Fruit fly (Drosophila melanogaster) whole organism, embryonic: ENCODE results near the gene Or85a.

Experiments used
- Atf3 ChIP-seq: fragments of 200-800 bp; sonication (Bioruptor generic); optimal IDR thresholded peaks from 3 replicates; lab custom pipeline; 2016; ENCODE audit warnings: missing biosample characterization, missing genetic modification characterization
- Atf6 ChIP-seq: fragments of 200-800 bp; sonication (Bioruptor generic); IDR thresholded peaks from 2 replicates; pipeline ENCODE4 v1.3.6; 2022; ENCODE audit warnings: missing biosample characterization, missing genetic modification characterization
- BtbVII ChIP-seq: fragments of 200-800 bp; sonication (Bioruptor generic); optimal IDR thresholded peaks from 3 replicates; lab custom pipeline; 2017; ENCODE audit warnings: missing biosample characterization, mild to moderate bottlenecking, missing genetic modification characterization
- CG10462 ChIP-seq: fragments of 200-800 bp; sonication (Bioruptor generic); optimal IDR thresholded peaks from 2 replicates; lab custom pipeline; 2016; ENCODE audit warnings: missing biosample characterization, missing genetic modification characterization
- CG10543 ChIP-seq: fragments of 200-800 bp; sonication (Bioruptor generic); optimal IDR thresholded peaks from 3 replicates; lab custom pipeline; 2017; ENCODE audit warnings: missing biosample characterization, mild to moderate bottlenecking, missing genetic modification characterization, moderate library complexity
- CG11085 ChIP-seq: fragments of 200-800 bp; sonication (Bioruptor generic); IDR thresholded peaks from 2 replicates; pipeline ENCODE4 v1.3.6; 2022; ENCODE audit warnings: missing biosample characterization, missing genetic modification characterization
- CG11504 ChIP-seq: fragments of 200-800 bp; sonication (Bioruptor generic); optimal IDR thresholded peaks from 3 replicates; lab custom pipeline; 2019; ENCODE audit warnings: missing biosample characterization, mild to moderate bottlenecking, missing genetic modification characterization, moderate library complexity
- CG12104 ChIP-seq: fragments of 200-800 bp; sonication (Bioruptor generic); optimal IDR thresholded peaks from 3 replicates; lab custom pipeline; 2016; ENCODE audit warnings: missing biosample characterization, missing genetic modification characterization
- CG13894 ChIP-seq: fragments of 200-800 bp; sonication (Bioruptor generic); optimal IDR thresholded peaks from 3 replicates; lab custom pipeline; 2018; ENCODE audit warnings: missing biosample characterization, mild to moderate bottlenecking, missing genetic modification characterization, moderate library complexity
- CG15514 ChIP-seq: fragments of 200-800 bp; sonication (Bioruptor generic); optimal IDR thresholded peaks from 3 replicates; lab custom pipeline; 2017; ENCODE audit warnings: missing biosample characterization, missing genetic modification characterization, mild to moderate bottlenecking, moderate library complexity, missing genetic modification reagents
- CG18599 ChIP-seq: fragments of 200-800 bp; sonication (Bioruptor generic); optimal IDR thresholded peaks from 3 replicates; lab custom pipeline; 2017; ENCODE audit warnings: missing biosample characterization, missing genetic modification characterization, mild to moderate bottlenecking, moderate library complexity, missing genetic modification reagents
- CG18619 ChIP-seq: fragments of 200-800 bp; sonication (Bioruptor generic); optimal IDR thresholded peaks from 3 replicates; lab custom pipeline; 2017; ENCODE audit warnings: missing biosample characterization, mild to moderate bottlenecking, missing genetic modification characterization
- CG30020 ChIP-seq: fragments of 200-800 bp; optimal IDR thresholded peaks from 2 replicates; lab custom pipeline; 2019; ENCODE audit warnings: missing biosample characterization, mild to moderate bottlenecking, missing genetic modification characterization, moderate library complexity
- CG4617 ChIP-seq: fragments of 200-800 bp; sonication (Bioruptor generic); optimal IDR thresholded peaks from 3 replicates; lab custom pipeline; 2016; ENCODE audit warnings: missing biosample characterization, missing genetic modification characterization, borderline replicate concordance
- CG6683 ChIP-seq: fragments of 200-800 bp; sonication (Bioruptor generic); optimal IDR thresholded peaks from 2 replicates; lab custom pipeline; 2017; ENCODE audit warnings: missing biosample characterization, mild to moderate bottlenecking, missing genetic modification characterization, missing genetic modification reagents
- CG6813 ChIP-seq: fragments of 200-800 bp; sonication (Bioruptor generic); optimal IDR thresholded peaks from 2 replicates; lab custom pipeline; 2017; ENCODE audit warnings: missing biosample characterization, missing genetic modification characterization, mild to moderate bottlenecking, moderate library complexity, missing genetic modification reagents
- Dref ChIP-seq: fragments of 200-800 bp; sonication (Bioruptor generic); IDR thresholded peaks from 2 replicates; pipeline ENCODE4 v1.3.6; 2022; ENCODE audit warnings: missing biosample characterization, missing genetic modification characterization
- E2f2 ChIP-seq: fragments of 200-800 bp; sonication (Bioruptor generic); IDR thresholded peaks from 2 replicates; pipeline ENCODE4 v1.3.6; 2022; ENCODE audit warnings: missing biosample characterization, missing genetic modification characterization
- Eip74EF ChIP-seq, 2 experiments: fragments of 200-800 bp in 1 of 2; fragments of >200 bp in 1 of 2; sonication (Bioruptor generic) in 1 of 2; optimal IDR thresholded peaks; 2 replicates each; lab custom pipeline; 2017 to 2019; ENCODE audit warnings: missing biosample characterization in 2 of 2, missing genetic modification characterization in 2 of 2, mild to moderate bottlenecking in 1 of 2, moderate library complexity in 1 of 2
- Ets65A ChIP-seq: fragments of 200-800 bp; sonication (Bioruptor generic); peaks from one replicate; lab custom pipeline; 2016; ENCODE audit warnings: missing biosample characterization, missing genetic modification characterization
- Max ChIP-seq: fragments of 200-800 bp; sonication (Bioruptor generic); optimal IDR thresholded peaks from 2 replicates; lab custom pipeline; 2016; ENCODE audit warnings: missing biosample characterization, mild to moderate bottlenecking, missing genetic modification characterization
- Med ChIP-seq: fragments of 200-800 bp; sonication (Bioruptor generic); peaks from one replicate; lab custom pipeline; 2016; ENCODE audit warnings: missing biosample characterization, missing genetic modification characterization, mild to moderate bottlenecking, inconsistent platforms, moderate library complexity
- NfI ChIP-seq: fragments of 200-800 bp; sonication (Bioruptor generic); optimal IDR thresholded peaks from 3 replicates; lab custom pipeline; 2018; ENCODE audit warnings: missing biosample characterization, mild to moderate bottlenecking, missing genetic modification characterization, moderate library complexity
- Rfx ChIP-seq: fragments of 200-800 bp; sonication (Bioruptor generic); IDR thresholded peaks from 2 replicates; pipeline ENCODE4 v1.3.6; 2022; ENCODE audit warnings: missing biosample characterization, missing genetic modification characterization
- Ssrp ChIP-seq: fragments of 200-800 bp; sonication (Bioruptor generic); optimal IDR thresholded peaks from 2 replicates; lab custom pipeline; 2018; ENCODE audit warnings: missing biosample characterization, mild to moderate bottlenecking, missing genetic modification characterization, moderate library complexity
- Stat92E ChIP-seq, 3 experiments: fragments of >200 bp in 2 of 3; fragments of 200-800 bp in 1 of 3; sonication (Bioruptor generic) in 1 of 3; optimal IDR thresholded peaks; 2 replicates each; lab custom pipeline; 2017 to 2019; ENCODE audit warnings: missing biosample characterization in 3 of 3, missing genetic modification characterization in 3 of 3, mild to moderate bottlenecking in 1 of 3, moderate library complexity in 1 of 3
- abd-A ChIP-seq: fragments of 200-800 bp; sonication (Bioruptor generic); optimal IDR thresholded peaks from 3 replicates; lab custom pipeline; 2019; ENCODE audit warnings: missing biosample characterization, mild to moderate bottlenecking, missing genetic modification characterization, moderate library complexity
- ap ChIP-seq: fragments of 200-800 bp; sonication (Bioruptor generic); IDR thresholded peaks from 2 replicates; pipeline ENCODE4 v1.3.6; 2022; ENCODE audit warnings: missing biosample characterization, missing genetic modification characterization
- cg ChIP-seq: fragments of 200-800 bp; sonication (Bioruptor generic); optimal IDR thresholded peaks from 3 replicates; lab custom pipeline; 2019; ENCODE audit warnings: missing biosample characterization, mild to moderate bottlenecking, missing genetic modification characterization, moderate library complexity
- chinmo ChIP-seq: fragments of 200-800 bp; sonication (Bioruptor generic); IDR thresholded peaks from 4 replicates; pipeline ENCODE4 v1.3.6; 2022; ENCODE audit warnings: missing biosample characterization, missing genetic modification characterization; ENCODE audit not compliant: partially characterized antibody
- ci ChIP-seq: fragments of 200-800 bp; sonication (Bioruptor generic); IDR thresholded peaks from 3 replicates; pipeline ENCODE4 v1.3.6; 2022; ENCODE audit warnings: missing biosample characterization, missing genetic modification characterization
- ewg ChIP-seq: fragments of 200-800 bp; sonication (Bioruptor generic); optimal IDR thresholded peaks from 3 replicates; lab custom pipeline; 2017; ENCODE audit warnings: mild to moderate bottlenecking, missing biosample characterization, missing genetic modification reagents, missing genetic modification characterization
- ftz-f1 ChIP-seq: fragments of 200-800 bp; sonication (Bioruptor generic); optimal IDR thresholded peaks from 2 replicates; lab custom pipeline; 2016; ENCODE audit warnings: missing biosample characterization, missing genetic modification characterization
- gcm ChIP-seq: fragments of 200-800 bp; sonication (Bioruptor generic); optimal IDR thresholded peaks from 2 replicates; lab custom pipeline; 2019; ENCODE audit warnings: missing biosample characterization, mild to moderate bottlenecking, missing genetic modification characterization, moderate library complexity
- gfzf ChIP-seq: fragments of 200-800 bp; sonication (Bioruptor generic); optimal IDR thresholded peaks from 2 replicates; lab custom pipeline; 2016; ENCODE audit warnings: missing biosample characterization, mild to moderate bottlenecking, missing genetic modification characterization, moderate library complexity
- gsb ChIP-seq: fragments of 200-800 bp; sonication (Bioruptor generic); IDR thresholded peaks from 2 replicates; pipeline ENCODE4 v1.3.6; 2022; ENCODE audit warnings: missing biosample characterization, missing genetic modification characterization
- insv ChIP-seq, 2 experiments: fragments of 200-800 bp; sonication (Bioruptor generic); optimal IDR thresholded peaks; 3 replicates each; lab custom pipeline; 2016 to 2018; ENCODE audit warnings: missing biosample characterization in 2 of 2, missing genetic modification characterization in 2 of 2
- kah ChIP-seq: fragments of 200-800 bp; sonication (Bioruptor generic); optimal IDR thresholded peaks from 2 replicates; lab custom pipeline; 2018; ENCODE audit warnings: missing biosample characterization, mild to moderate bottlenecking, missing genetic modification characterization
- kay ChIP-seq: fragments of 200-800 bp; sonication (Bioruptor generic); optimal IDR thresholded peaks from 2 replicates; lab custom pipeline; 2016; ENCODE audit warnings: missing biosample characterization, missing genetic modification characterization
- nerfin-2 ChIP-seq: fragments of 200-800 bp; sonication (Bioruptor generic); IDR thresholded peaks from 2 replicates; pipeline ENCODE4 v1.3.6; 2022; ENCODE audit warnings: missing biosample characterization, missing genetic modification characterization; ENCODE audit not compliant: partially characterized antibody
- salm ChIP-seq: fragments of 200-800 bp; sonication (Bioruptor generic); optimal IDR thresholded peaks from 2 replicates; lab custom pipeline; 2018; ENCODE audit warnings: missing biosample characterization, mild to moderate bottlenecking, missing genetic modification characterization
- scrt ChIP-seq: fragments of 200-800 bp; sonication (Bioruptor generic); optimal IDR thresholded peaks from 2 replicates; lab custom pipeline; 2018; ENCODE audit warnings: missing biosample characterization, mild to moderate bottlenecking, missing genetic modification characterization, moderate library complexity
- sr ChIP-seq: fragments of 200-800 bp; sonication (Bioruptor generic); IDR thresholded peaks from 3 replicates; pipeline ENCODE4 v1.3.6; 2022; ENCODE audit warnings: missing biosample characterization, missing genetic modification characterization
- twi ChIP-seq: fragments of 200-800 bp; optimal IDR thresholded peaks from 2 replicates; lab custom pipeline; 2019; ENCODE audit warnings: missing biosample characterization, mild to moderate bottlenecking, missing genetic modification characterization, moderate library complexity
- zf30C ChIP-seq: fragments of 200-800 bp; sonication (Bioruptor generic); optimal IDR thresholded peaks from 3 replicates; lab custom pipeline; 2018; ENCODE audit warnings: missing biosample characterization, mild to moderate bottlenecking, missing genetic modification characterization

Or85a gene

dm6 chr3R:8357372-8357992 is 35.9 kb downstream of the Or85a start (continued):
- TF ChIP-seq cg (GFP tag; lab: Kevin White, UChicago) (peak; percentile 92), CG11085 (GFP tag; lab: Robert Waterston, UW) (no peak), abd-A (tag; lab: Kevin White, UChicago) (no peak), chinmo (GFP tag; lab: Robert Waterston, UW) (peak; percentile 85; the same call in 2 of the 4 replicates), gcm (GFP tag; lab: Kevin White, UChicago) (peak; percentile 64), NfI (GFP tag; lab: Kevin White, UChicago) (peak; percentile 25), Atf6 (GFP tag; lab: Robert Waterston, UW) (no peak), kah (GFP tag; lab: Kevin White, UChicago) (peak; percentile 42), CG18599 (GFP tag; lab: Kevin White, UChicago) (peak; percentile 5), Max (GFP tag; lab: Kevin White, UChicago) (peak; percentile 2), CG13894 (tag; lab: Kevin White, UChicago) (peak; percentile 2), CG10462 (no peak), Stat92E (GFP tag; optimal IDR thresholded peaks at IDR 0.05; lab: Kevin White, UChicago) (peak in 1 of 3 experiments; percentile 56), salm (tag; lab: Kevin White, UChicago) (no peak), CG30020 (tag; lab: Kevin White, UChicago) (no peak), CG6813 (GFP tag; lab: Kevin White, UChicago) (peak; percentile 14), ftz-f1 (GFP tag; lab: Kevin White, UChicago) (peak; percentile 32), kay (GFP tag; lab: Kevin White, UChicago) (peak; percentile 20), BtbVII (GFP tag; lab: Kevin White, UChicago) (peak; percentile 89), CG10543 (GFP tag; lab: Kevin White, UChicago) (peak; percentile 71), ap (GFP tag; lab: Robert Waterston, UW) (no peak), zf30C (no peak), Atf3 (peak; percentile 40), ci (0 out of 3 replicates have a peak, but pooled peaks have one; percentile 50), sr (GFP tag; lab: Robert Waterston, UW) (peak; percentile 89), twi (tag; lab: Kevin White, UChicago) (peak; percentile 72)

- TF ChIP-seq CG12104, result no peak
- no peak for TF ChIP-seq CG6683 (GFP tag; lab: Kevin White, UChicago)
- peak in 1 of 2 experiments; percentile 31 for TF ChIP-seq insv (GFP tag; optimal IDR thresholded peaks at IDR 0.05; lab: Kevin White, UChicago)
Observed at dm6 chr3R:8358004-8358403, 36.5 kb downstream of the Or85a start.

dm6 chr3R:8362259-8362876 is 40.8 kb downstream of the Or85a start, which contains the start of the genes Veneno and CG7963:
Veneno (minus strand) TSS chr3R:8362554.
CG7963 (plus strand) TSS chr3R:8362826.
- TF ChIP-seq Max (GFP tag; lab: Kevin White, UChicago) (peak; percentile 6), Med (GFP tag; lab: Kevin White, UChicago) (peak; percentile 24), gfzf (GFP tag; lab: Kevin White, UChicago) (peak; percentile 69), E2f2 (GFP tag; lab: Robert Waterston, UW) (peak; percentile 44), CG4617 (peak; percentile 65), Eip74EF (GFP tag; optimal IDR thresholded peaks at IDR 0.05; lab: Kevin White, UChicago) (peak in 1 of 2 experiments; percentile 6), CG11504 (peak; percentile 64), gsb (GFP tag; lab: Robert Waterston, UW) (no peak), CG15514 (GFP tag; lab: Kevin White, UChicago) (peak; percentile 56), CG18619 (GFP tag; lab: Kevin White, UChicago) (no peak), Dref (GFP tag; lab: Robert Waterston, UW) (peak; percentile 55), scrt (GFP tag; lab: Kevin White, UChicago) (no peak), Rfx (GFP tag; lab: Robert Waterston, UW) (peak; percentile 47), nerfin-2 (GFP tag; lab: Robert Waterston, UW) (no peak), Ets65A (GFP tag; lab: Kevin White, UChicago) (peak; percentile 46), ewg (GFP tag; lab: Kevin White, UChicago) (peak; percentile 86), Ssrp (peak; percentile 36)
